Fruit fly (Drosophila melanogaster) whole organism, adult: ENCODE results near the gene Acsf2.

Experiments
- CG11617 ChIP-seq: fragments of 200-800 bp; sonication (Bioruptor generic); optimal IDR thresholded peaks from 2 replicates; lab custom pipeline; 2017; ENCODE audit warnings: mild to moderate bottlenecking, missing biosample characterization, missing genetic modification reagents, missing genetic modification characterization
- CG12768 ChIP-seq: fragments of 200-800 bp; sonication (Bioruptor generic); optimal IDR thresholded peaks from 2 replicates; lab custom pipeline; 2017; ENCODE audit warnings: missing biosample characterization, missing genetic modification characterization, mild to moderate bottlenecking, moderate library complexity, missing genetic modification reagents
- CG14711 ChIP-seq: fragments of 200-800 bp; sonication (Bioruptor generic); optimal IDR thresholded peaks from 2 replicates; lab custom pipeline; 2018; ENCODE audit warnings: missing biosample characterization, mild to moderate bottlenecking, missing genetic modification characterization, moderate library complexity
- CG7045 ChIP-seq: fragments of 200-800 bp; sonication (Bioruptor generic); optimal IDR thresholded peaks from 2 replicates; lab custom pipeline; 2017; ENCODE audit warnings: missing biosample characterization, mild to moderate bottlenecking, missing genetic modification characterization
- CG7101 ChIP-seq: fragments of 200-800 bp; sonication (Bioruptor generic); optimal IDR thresholded peaks from 2 replicates; lab custom pipeline; 2018; ENCODE audit warnings: missing biosample characterization, mild to moderate bottlenecking, missing genetic modification characterization, moderate library complexity
- Crg-1 ChIP-seq: fragments of 200-800 bp; sonication (Bioruptor generic); optimal IDR thresholded peaks from 2 replicates; lab custom pipeline; 2016; ENCODE audit warnings: missing biosample characterization, missing genetic modification characterization
- Mnt ChIP-seq: fragments of 200-800 bp; sonication (Bioruptor generic); optimal IDR thresholded peaks from 2 replicates; lab custom pipeline; 2016; ENCODE audit warnings: missing biosample characterization, mild to moderate bottlenecking, missing genetic modification characterization
- cnc ChIP-seq, 2 experiments: fragments of >200 bp; optimal IDR thresholded peaks; 2 replicates each; lab custom pipeline; 2017
- kay ChIP-seq: fragments of 200-800 bp; sonication (Bioruptor generic); peaks from one replicate; lab custom pipeline; 2016; ENCODE audit warnings: missing biosample characterization, missing genetic modification characterization, borderline replicate concordance
- ovo ChIP-seq: fragments of 200-800 bp; sonication (Bioruptor generic); optimal IDR thresholded peaks from 2 replicates; lab custom pipeline; 2016; ENCODE audit warnings: missing biosample characterization, missing genetic modification characterization
- pad ChIP-seq: fragments of 200-800 bp; sonication (Bioruptor generic); optimal IDR thresholded peaks from 3 replicates; lab custom pipeline; 2017; ENCODE audit warnings: missing biosample characterization, missing genetic modification characterization, mild to moderate bottlenecking, moderate library complexity, missing genetic modification reagents
- tj ChIP-seq: fragments of 200-800 bp; sonication (Bioruptor generic); optimal IDR thresholded peaks from 3 replicates; lab custom pipeline; 2017; ENCODE audit warnings: missing biosample characterization, mild to moderate bottlenecking, missing genetic modification characterization, moderate library complexity
- toe ChIP-seq: fragments of 200-800 bp; sonication (Bioruptor generic); optimal IDR thresholded peaks from 2 replicates; lab custom pipeline; 2016; ENCODE audit warnings: missing biosample characterization, missing genetic modification characterization

- TF ChIP-seq kay (GFP tag; lab: Kevin White, UChicago): no peak
- no peak for TF ChIP-seq Crg-1 (GFP tag; lab: Kevin White, UChicago)
- no peak for TF ChIP-seq CG7101 (tag; lab: Kevin White, UChicago)
- no peak for TF ChIP-seq CG7045 (GFP tag; lab: Kevin White, UChicago)
- no peak for TF ChIP-seq pad
- TF ChIP-seq CG12768 (GFP tag; lab: Kevin White, UChicago): no peak
- TF ChIP-seq Mnt (GFP tag; lab: Kevin White, UChicago): no peak
- TF ChIP-seq CG11617: no peak
- no peak for TF ChIP-seq toe (GFP tag; lab: Kevin White, UChicago)
- TF ChIP-seq ovo (GFP tag; lab: Kevin White, UChicago): no peak
- TF ChIP-seq tj (GFP tag; lab: Kevin White, UChicago): no peak
- TF ChIP-seq CG14711 (tag; lab: Kevin White, UChicago): no peak
- no peak for TF ChIP-seq cnc (optimal IDR thresholded peaks at IDR 0.05; lab: Kevin White, UChicago)
Measured at dm6 chr2L:5332574-5332973, 9.5 kb downstream of the Acsf2 start.
